Fruit fly (Drosophila melanogaster): ENCODE results near the gene CG15260.

Gene CG15260

dm6 chr2L:15264483-15264987, 27.5 kb downstream of the CG15260 start, which contains the start of gene yuri (continued):
- no peak for TF ChIP-seq run (tag; optimal IDR thresholded peaks at IDR 0.05)
- TF ChIP-seq CG10979 (tag; optimal IDR thresholded peaks at IDR 0.05) = peak; percentile 26
- peak; percentile 75 for TF ChIP-seq yki (optimal IDR thresholded peaks at IDR 0.05)
- TF ChIP-seq Gug (GFP tag; IDR thresholded peaks at IDR 0.05) = no peak
- peak; percentile 32 for TF ChIP-seq CG15514 (GFP tag; optimal IDR thresholded peaks at IDR 0.05)
- TF ChIP-seq Ets97D (GFP tag; optimal IDR thresholded peaks at IDR 0.05) = peak; percentile 11
- no peak for TF ChIP-seq lov (optimal IDR thresholded peaks at IDR 0.05)
- TF ChIP-seq lov (GFP tag; IDR thresholded peaks at IDR 0.05) = peak; percentile 65; the same call in 1 of the 3 replicates
- peak; percentile 61 for TF ChIP-seq onecut (GFP tag; IDR thresholded peaks at IDR 0.05)
- peak; percentile 48 for TF ChIP-seq odd (GFP tag; optimal IDR thresholded peaks at IDR 0.05)
- TF ChIP-seq CG3995 (GFP tag; optimal IDR thresholded peaks at IDR 0.05) = no peak
- no peak for TF ChIP-seq H15 (GFP tag; IDR thresholded peaks at IDR 0.05)
- no peak for TF ChIP-seq az2 (GFP tag; optimal IDR thresholded peaks at IDR 0.05)
- no peak for TF ChIP-seq org-1 (GFP tag; optimal IDR thresholded peaks at IDR 0.05)
- TF ChIP-seq Bteb2 (GFP tag; optimal IDR thresholded peaks at IDR 0.05) = peak; percentile 19
- peak; percentile 58; the same call in 1 of the 2 replicates for TF ChIP-seq Xrp1 (GFP tag; IDR thresholded peaks at IDR 0.05)
- TF ChIP-seq sob (GFP tag; IDR thresholded peaks at IDR 0.05) = peak; percentile 77; the same call in 1 of the 2 replicates
- TF ChIP-seq CG32532 (GFP tag; IDR thresholded peaks at IDR 0.05) = peak; percentile 79; the same call in 1 of the 2 replicates
- no peak for TF ChIP-seq Mes4 (GFP tag; optimal IDR thresholded peaks at IDR 0.05)
- TF ChIP-seq Myb (GFP tag; optimal IDR thresholded peaks at IDR 0.05) = peak; percentile 7
- TF ChIP-seq CG8478 (optimal IDR thresholded peaks at IDR 0.05) = no peak
- peak; percentile 47; the same call in 1 of the 2 replicates for TF ChIP-seq Rfx (GFP tag; IDR thresholded peaks at IDR 0.05)
- peak; percentile 53 for TF ChIP-seq CG17568 (GFP tag; optimal IDR thresholded peaks at IDR 0.05)
- TF ChIP-seq CG9727 (GFP tag; optimal IDR thresholded peaks at IDR 0.05) = peak; percentile 36
- TF ChIP-seq crol (GFP tag; IDR thresholded peaks at IDR 0.05) = peak; percentile 76
- TF ChIP-seq sd (tag; optimal IDR thresholded peaks at IDR 0.05) = peak; percentile 70
- peak; percentile 72 for TF ChIP-seq bbx (GFP tag; IDR thresholded peaks at IDR 0.05; ENCODE audit: partially characterized antibody)
- no peak for TF ChIP-seq gsb-n (tag; optimal IDR thresholded peaks at IDR 0.05)
- TF ChIP-seq schlank (tag; optimal IDR thresholded peaks at IDR 0.05) = peak; percentile 41
- TF ChIP-seq Elba2 (GFP tag; optimal IDR thresholded peaks at IDR 0.05) = peak; percentile 28
- TF ChIP-seq CG7271 (tag; optimal IDR thresholded peaks at IDR 0.05) = no peak
- no peak for TF ChIP-seq CG1792 (GFP tag; optimal IDR thresholded peaks at IDR 0.05)
- peak; percentile 10 for TF ChIP-seq zf30C (GFP tag; optimal IDR thresholded peaks at IDR 0.05)
- TF ChIP-seq Meics (GFP tag; optimal IDR thresholded peaks at IDR 0.05) = peak; percentile 34
- peak; percentile 1 for TF ChIP-seq bigmax (GFP tag; optimal IDR thresholded peaks at IDR 0.05)
- TF ChIP-seq CG2678 (tag; optimal IDR thresholded peaks at IDR 0.05) = no peak
- TF ChIP-seq CG3847 (GFP tag; IDR thresholded peaks at IDR 0.05) = no peak
- no peak for TF ChIP-seq CG9876 (GFP tag; optimal IDR thresholded peaks at IDR 0.05)
- TF ChIP-seq D (optimal IDR thresholded peaks at IDR 0.05) = no peak
- TF ChIP-seq D (GFP tag; optimal IDR thresholded peaks at IDR 0.05) = no peak
- peak; percentile 59 for TF ChIP-seq CG6813 (GFP tag; optimal IDR thresholded peaks at IDR 0.05)
- TF ChIP-seq CG15601 (tag; optimal IDR thresholded peaks at IDR 0.05) = no peak
- TF ChIP-seq unc-4 (GFP tag; IDR thresholded peaks at IDR 0.05; ENCODE audit: partially characterized antibody) = peak; percentile 54
- TF ChIP-seq vnd (GFP tag; IDR thresholded peaks at IDR 0.05; ENCODE audit: partially characterized antibody) = no peak
- no peak for TF ChIP-seq CG8944 (GFP tag; optimal IDR thresholded peaks at IDR 0.05)
- TF ChIP-seq ind (GFP tag; optimal IDR thresholded peaks at IDR 0.05) = no peak
- peak; percentile 72; the same call in 2 of the 3 replicates for TF ChIP-seq otp (GFP tag; IDR thresholded peaks at IDR 0.05)
- TF ChIP-seq nau (GFP tag; optimal IDR thresholded peaks at IDR 0.05) = no peak
- TF ChIP-seq CG12071 (GFP tag; optimal IDR thresholded peaks at IDR 0.05) = peak; percentile 33
- TF ChIP-seq ATbp (GFP tag; optimal IDR thresholded peaks at IDR 0.05) = peak; percentile 45
- no peak for TF ChIP-seq NC2α (GFP tag; optimal IDR thresholded peaks at IDR 0.05)
- peak; percentile 10 for TF ChIP-seq CG12391 (tag; optimal IDR thresholded peaks at IDR 0.05)

All from whole organism, embryonic.